Fruit fly (Drosophila melanogaster) whole organism, embryonic: ENCODE measurements around the gene CrebB.

Experiments
- Aef1 ChIP-seq: fragments of 200-800 bp; sonication (Bioruptor generic); IDR thresholded peaks from 3 replicates; pipeline ENCODE4 v1.3.6; 2022; ENCODE audit warnings: missing biosample characterization, missing genetic modification characterization
- Antp ChIP-seq: fragments of 200-800 bp; sonication (Bioruptor generic); optimal IDR thresholded peaks from 3 replicates; lab custom pipeline; 2016; ENCODE audit warnings: missing biosample characterization, missing genetic modification characterization
- CG10209 ChIP-seq: fragments of 200-800 bp; sonication (Bioruptor generic); optimal IDR thresholded peaks from 3 replicates; lab custom pipeline; 2017; ENCODE audit warnings: missing biosample characterization, mild to moderate bottlenecking, missing genetic modification characterization, missing genetic modification reagents
- CG10274 ChIP-seq: fragments of 200-800 bp; sonication (Bioruptor generic); optimal IDR thresholded peaks from 3 replicates; lab custom pipeline; 2017; ENCODE audit warnings: missing biosample characterization, mild to moderate bottlenecking, missing genetic modification characterization
- CG10959 ChIP-seq: fragments of 200-800 bp; sonication (Bioruptor generic); IDR thresholded peaks from 2 replicates; pipeline ENCODE4 v1.3.6; 2022; ENCODE audit warnings: missing biosample characterization, missing genetic modification characterization
- CG12769 ChIP-seq: fragments of 200-800 bp; sonication (Bioruptor generic); optimal IDR thresholded peaks from 2 replicates; lab custom pipeline; 2019; ENCODE audit warnings: missing biosample characterization, mild to moderate bottlenecking, missing genetic modification characterization, moderate library complexity
- CG13424 ChIP-seq: fragments of 200-800 bp; sonication (Bioruptor generic); optimal IDR thresholded peaks from 2 replicates; lab custom pipeline; 2019; ENCODE audit warnings: missing biosample characterization, mild to moderate bottlenecking, missing genetic modification characterization, moderate library complexity
- CG16863 ChIP-seq: fragments of 200-800 bp; sonication (Bioruptor generic); optimal IDR thresholded peaks from 3 replicates; lab custom pipeline; 2016; ENCODE audit warnings: missing biosample characterization, missing genetic modification characterization
- CG17829 ChIP-seq: fragments of 200-800 bp; optimal IDR thresholded peaks from 2 replicates; lab custom pipeline; 2019; ENCODE audit warnings: missing biosample characterization, mild to moderate bottlenecking, missing genetic modification characterization, moderate library complexity
- CG2678 ChIP-seq: fragments of 200-800 bp; sonication (Bioruptor generic); optimal IDR thresholded peaks from 3 replicates; lab custom pipeline; 2019; ENCODE audit warnings: missing biosample characterization, mild to moderate bottlenecking, missing genetic modification characterization, moderate library complexity
- CG30020 ChIP-seq: fragments of 200-800 bp; optimal IDR thresholded peaks from 2 replicates; lab custom pipeline; 2019; ENCODE audit warnings: missing biosample characterization, mild to moderate bottlenecking, missing genetic modification characterization, moderate library complexity
- CG31441 ChIP-seq: fragments of 200-800 bp; sonication (Bioruptor generic); IDR thresholded peaks from 2 replicates; pipeline ENCODE4 v1.3.6; 2022; ENCODE audit warnings: missing biosample characterization, missing genetic modification characterization
- CG3995 ChIP-seq: fragments of 200-800 bp; sonication (Bioruptor generic); optimal IDR thresholded peaks from 3 replicates; lab custom pipeline; 2016; ENCODE audit warnings: missing biosample characterization, missing genetic modification characterization
- CG42726 ChIP-seq: fragments of 200-800 bp; sonication (Bioruptor generic); IDR thresholded peaks from 2 replicates; pipeline ENCODE4 v1.3.6; 2022; ENCODE audit warnings: missing biosample characterization, missing genetic modification characterization; ENCODE audit not compliant: partially characterized antibody
- CG4328 ChIP-seq: fragments of 200-800 bp; sonication (Bioruptor generic); optimal IDR thresholded peaks from 3 replicates; lab custom pipeline; 2017; ENCODE audit warnings: missing biosample characterization, missing genetic modification reagents, missing genetic modification characterization
- CG6254 ChIP-seq: fragments of 200-800 bp; sonication (Bioruptor generic); optimal IDR thresholded peaks from 3 replicates; lab custom pipeline; 2017; ENCODE audit warnings: mild to moderate bottlenecking, missing biosample characterization, missing genetic modification reagents, missing genetic modification characterization
- CG7928 ChIP-seq: fragments of 200-800 bp; sonication (Bioruptor generic); optimal IDR thresholded peaks from 2 replicates; lab custom pipeline; 2017; ENCODE audit warnings: missing biosample characterization, mild to moderate bottlenecking, missing genetic modification characterization
- CG9437 ChIP-seq: fragments of 200-800 bp; sonication (Bioruptor generic); optimal IDR thresholded peaks from 2 replicates; lab custom pipeline; 2018; ENCODE audit warnings: missing biosample characterization, mild to moderate bottlenecking, missing genetic modification characterization
- CG9727 ChIP-seq: fragments of 200-800 bp; sonication (Bioruptor generic); optimal IDR thresholded peaks from 3 replicates; lab custom pipeline; 2017; ENCODE audit warnings: missing biosample characterization, mild to moderate bottlenecking, missing genetic modification characterization
- Elba2 ChIP-seq: fragments of 200-800 bp; sonication (Bioruptor generic); optimal IDR thresholded peaks from 3 replicates; lab custom pipeline; 2016; ENCODE audit warnings: missing biosample characterization, missing genetic modification characterization
- Hmx ChIP-seq: fragments of 200-800 bp; sonication (Bioruptor generic); optimal IDR thresholded peaks from 2 replicates; lab custom pipeline; 2016; ENCODE audit warnings: missing biosample characterization, missing genetic modification characterization
- Hr78 ChIP-seq, 2 experiments: fragments of 200-800 bp in 1 of 2; fragments of >200 bp in 1 of 2; sonication (Bioruptor generic) in 1 of 2; optimal IDR thresholded peaks; 2 replicates each; lab custom pipeline; 2017 to 2019; ENCODE audit warnings: missing biosample characterization in 2 of 2, missing genetic modification characterization in 2 of 2, mild to moderate bottlenecking in 1 of 2, moderate library complexity in 1 of 2
- Neu2 ChIP-seq: fragments of 200-800 bp; sonication (Bioruptor generic); optimal IDR thresholded peaks from 3 replicates; lab custom pipeline; 2016; ENCODE audit warnings: missing biosample characterization, missing genetic modification characterization, borderline replicate concordance
- Nf-YC ChIP-seq: fragments of 200-800 bp; optimal IDR thresholded peaks from 3 replicates; lab custom pipeline; 2019; ENCODE audit warnings: missing biosample characterization, mild to moderate bottlenecking, missing genetic modification characterization, moderate library complexity
- Sox102F ChIP-seq: fragments of 200-800 bp; sonication (Bioruptor generic); optimal IDR thresholded peaks from 2 replicates; lab custom pipeline; 2018; ENCODE audit warnings: missing biosample characterization, mild to moderate bottlenecking, missing genetic modification characterization, moderate library complexity
- Tbp ChIP-seq: fragments of >200 bp; optimal IDR thresholded peaks from 2 replicates; lab custom pipeline; 2018; ENCODE audit warnings: missing biosample characterization, missing genetic modification characterization
- Xrp1 ChIP-seq: fragments of 200-800 bp; sonication (Bioruptor generic); IDR thresholded peaks from 2 replicates; pipeline ENCODE4 v1.3.6; 2022; ENCODE audit warnings: missing biosample characterization, missing genetic modification characterization
- aop ChIP-seq: fragments of 200-800 bp; sonication (Bioruptor generic); IDR thresholded peaks from 2 replicates; pipeline ENCODE4 v1.3.6; 2022; ENCODE audit warnings: missing biosample characterization, missing genetic modification characterization
- bab2 ChIP-seq: fragments of 200-800 bp; sonication (Bioruptor generic); optimal IDR thresholded peaks from 2 replicates; lab custom pipeline; 2016; ENCODE audit warnings: missing biosample characterization, missing genetic modification characterization
- bowl ChIP-seq: fragments of 200-800 bp; sonication (Bioruptor generic); IDR thresholded peaks from 2 replicates; pipeline ENCODE4 v1.3.6; 2022; ENCODE audit warnings: missing biosample characterization, missing genetic modification characterization
- bsh ChIP-seq, 2 experiments: fragments of 200-800 bp; sonication (Bioruptor generic); optimal IDR thresholded peaks; 2 replicates each; lab custom pipeline; 2017 to 2018; ENCODE audit warnings: mild to moderate bottlenecking in 2 of 2, missing biosample characterization in 2 of 2, missing genetic modification characterization in 2 of 2, moderate library complexity in 1 of 2
- croc ChIP-seq: fragments of 200-800 bp; sonication (Bioruptor generic); conservative IDR thresholded peaks from 3 replicates; pipeline ENCODE4 v1.3.6; 2022; ENCODE audit warnings: missing biosample characterization, missing genetic modification characterization
- en ChIP-seq: fragments of 200-800 bp; sonication (Bioruptor generic); optimal IDR thresholded peaks from 2 replicates; lab custom pipeline; 2016; ENCODE audit warnings: missing biosample characterization, missing genetic modification characterization
- fd102C ChIP-seq: fragments of 200-800 bp; sonication (Bioruptor generic); optimal IDR thresholded peaks from 2 replicates; lab custom pipeline; 2018; ENCODE audit warnings: missing biosample characterization, mild to moderate bottlenecking, missing genetic modification characterization, moderate library complexity
- h ChIP-seq: fragments of >200 bp; optimal IDR thresholded peaks from 2 replicates; lab custom pipeline; 2017
- lab ChIP-seq: fragments of 200-800 bp; sonication (Bioruptor generic); optimal IDR thresholded peaks from 3 replicates; lab custom pipeline; 2017; ENCODE audit warnings: missing biosample characterization, missing genetic modification characterization, mild to moderate bottlenecking, moderate library complexity, missing genetic modification reagents
- lilli ChIP-seq: fragments of 200-800 bp; sonication (Bioruptor generic); optimal IDR thresholded peaks from 3 replicates; lab custom pipeline; 2016; ENCODE audit warnings: missing biosample characterization, missing genetic modification characterization
- mam ChIP-seq: fragments of 200-800 bp; sonication (Bioruptor generic); optimal IDR thresholded peaks from 3 replicates; lab custom pipeline; 2016; ENCODE audit warnings: missing biosample characterization, missing genetic modification characterization
- pfk ChIP-seq: fragments of 200-800 bp; sonication (Bioruptor generic); optimal IDR thresholded peaks from 2 replicates; lab custom pipeline; 2018; ENCODE audit warnings: missing biosample characterization, mild to moderate bottlenecking, missing genetic modification characterization, moderate library complexity
- pita ChIP-seq: fragments of 200-800 bp; sonication (Bioruptor generic); optimal IDR thresholded peaks from 2 replicates; lab custom pipeline; 2017; ENCODE audit warnings: missing biosample characterization, mild to moderate bottlenecking, missing genetic modification characterization
- so ChIP-seq: fragments of 200-800 bp; sonication (Bioruptor generic); IDR thresholded peaks from 3 replicates; pipeline ENCODE4 v1.3.6; 2022; ENCODE audit warnings: missing biosample characterization, missing genetic modification characterization
- sob ChIP-seq: fragments of 200-800 bp; sonication (Bioruptor generic); IDR thresholded peaks from 2 replicates; pipeline ENCODE4 v1.3.6; 2022; ENCODE audit warnings: missing biosample characterization, missing genetic modification characterization
- sr ChIP-seq: fragments of 200-800 bp; sonication (Bioruptor generic); IDR thresholded peaks from 3 replicates; pipeline ENCODE4 v1.3.6; 2022; ENCODE audit warnings: missing biosample characterization, missing genetic modification characterization
- tll ChIP-seq, 2 experiments: fragments of 200-800 bp in 1 of 2; fragments of >200 bp in 1 of 2; sonication (Bioruptor generic) in 1 of 2; optimal IDR thresholded peaks; 2 replicates each; lab custom pipeline; 2017 to 2019; ENCODE audit warnings: missing biosample characterization in 2 of 2, missing genetic modification characterization in 2 of 2, mild to moderate bottlenecking in 1 of 2, moderate library complexity in 1 of 2
- vfl ChIP-seq: fragments of 200-800 bp; sonication (Bioruptor generic); optimal IDR thresholded peaks from 2 replicates; lab custom pipeline; 2016; ENCODE audit warnings: missing biosample characterization, missing genetic modification characterization
- wor ChIP-seq: fragments of 200-800 bp; sonication (Bioruptor generic); IDR thresholded peaks from 2 replicates; pipeline ENCODE4 v1.3.6; 2022; ENCODE audit warnings: missing biosample characterization, missing genetic modification characterization
- zfh1 ChIP-seq: fragments of 200-800 bp; sonication (Bioruptor generic); IDR thresholded peaks from 3 replicates; pipeline ENCODE4 v1.3.6; 2022; ENCODE audit warnings: missing biosample characterization, missing genetic modification characterization

The CrebB gene

dm6 chrX:18366033-18366850, at the start of gene CrebB (continued):
- TF ChIP-seq Nf-YC (peak; percentile 81), en (GFP tag; lab: Kevin White, UChicago) (no peak)

dm6 chrX:18319912-18320520, 46.1 kb upstream of the CrebB start:
- TF ChIP-seq zfh1 (GFP tag; lab: Robert Waterston, UW) (no peak), lilli (GFP tag; lab: Kevin White, UChicago) (peak; percentile 16), bab2 (GFP tag; lab: Kevin White, UChicago) (no peak), so (GFP tag; lab: Robert Waterston, UW) (no peak), CG9437 (peak; percentile 9), CG6254 (GFP tag; lab: Kevin White, UChicago) (no peak), Hr78 (GFP tag; optimal IDR thresholded peaks at IDR 0.05; lab: Kevin White, UChicago) (no peak), CG42726 (GFP tag; lab: Robert Waterston, UW) (no peak), pfk (no peak), CG9727 (GFP tag; lab: Kevin White, UChicago) (peak; percentile 37), CG3995 (GFP tag; lab: Kevin White, UChicago) (no peak), CG10959 (no peak), CG4328 (GFP tag; lab: Kevin White, UChicago) (no peak), CG2678 (tag; lab: Kevin White, UChicago) (peak; percentile 33), CG30020 (tag; lab: Kevin White, UChicago) (no peak), Antp (no peak), Xrp1 (GFP tag; lab: Robert Waterston, UW) (no peak), CG16863 (GFP tag; lab: Kevin White, UChicago) (no peak), CG10274 (no peak), CG31441 (GFP tag; lab: Robert Waterston, UW) (no peak), CG10209 (GFP tag; lab: Kevin White, UChicago) (no peak), CG17829 (tag; lab: Kevin White, UChicago) (no peak), Hmx (GFP tag; lab: Kevin White, UChicago) (no peak), bsh (GFP tag; optimal IDR thresholded peaks at IDR 0.05; lab: Kevin White, UChicago) (no peak), mam (GFP tag; lab: Kevin White, UChicago) (peak; percentile 51), h (lab: Kevin White, UChicago) (no peak), CG7928 (GFP tag; lab: Kevin White, UChicago) (no peak), fd102C (no peak), lab (GFP tag; lab: Kevin White, UChicago) (no peak), aop (no peak), tll (GFP tag; optimal IDR thresholded peaks at IDR 0.05; lab: Kevin White, UChicago) (no peak), CG13424 (tag; lab: Kevin White, UChicago) (no peak), croc (GFP tag; lab: Robert Waterston, UW) (no peak), wor (GFP tag; lab: Robert Waterston, UW) (no peak), Sox102F (GFP tag; lab: Kevin White, UChicago) (peak; percentile 40), Neu2 (no peak), Aef1 (GFP tag; lab: Robert Waterston, UW) (no peak), Elba2 (GFP tag; lab: Kevin White, UChicago) (no peak), vfl (GFP tag; lab: Kevin White, UChicago) (no peak), Tbp (GFP tag; lab: Kevin White, UChicago) (no peak), pita (GFP tag; lab: Kevin White, UChicago) (no peak), CG12769 (tag; lab: Kevin White, UChicago) (peak; percentile 48), sr (GFP tag; lab: Robert Waterston, UW) (no peak), bowl (GFP tag; lab: Robert Waterston, UW) (no peak), sob (GFP tag; lab: Robert Waterston, UW) (0 out of 2 replicates have a peak, but pooled peaks have one; percentile 29)
